Worm (Caenorhabditis elegans) whole organism, L2 larva: ENCODE measurements around the gene ver-3.

Experiments used
- C34F6.9 ChIP-seq: fragments of 150-350 bp; optimal IDR thresholded peaks from 2 replicates; lab custom pipeline; 2014; ENCODE audit warnings: missing biosample characterization, missing genetic modification characterization
- F13H6.1 ChIP-seq: sonication (generic microtip); optimal IDR thresholded peaks from 2 replicates; lab custom pipeline; 2016; ENCODE audit warnings: missing genetic modification characterization, missing compliant biosample characterization
- R02D3.7 ChIP-seq: fragments of 150-350 bp; optimal IDR thresholded peaks from 2 replicates; lab custom pipeline; 2014; ENCODE audit warnings: missing biosample characterization, missing genetic modification characterization
- Y55F3AM.14 ChIP-seq: fragments of 200-800 bp; sonication (Bioruptor generic); optimal IDR thresholded peaks from 2 replicates; lab custom pipeline; 2018; ENCODE audit warnings: mild to moderate bottlenecking, missing genetic modification characterization, missing compliant biosample characterization
- ama-1 ChIP-seq: fragments of 150-350 bp; optimal IDR thresholded peaks from 2 replicates; lab custom pipeline; 2018; ENCODE audit warnings: inconsistent platforms
- blmp-1 ChIP-seq: sonication (generic microtip); optimal IDR thresholded peaks from 2 replicates; lab custom pipeline; 2017; ENCODE audit warnings: missing genetic modification characterization, mild to moderate bottlenecking, missing compliant biosample characterization, antibody characterized with exemption, moderate library complexity; ENCODE audit not compliant: insufficient read depth
- ceh-16 ChIP-seq: fragments of 150-350 bp; optimal IDR thresholded peaks from 2 replicates; lab custom pipeline; 2014; ENCODE audit warnings: missing biosample characterization, missing genetic modification characterization
- dmd-4 ChIP-seq: sonication (generic microtip); optimal IDR thresholded peaks from 2 replicates; lab custom pipeline; 2017; ENCODE audit warnings: missing biosample characterization, missing genetic modification characterization
- elt-3 ChIP-seq: sonication (generic microtip); optimal IDR thresholded peaks from 2 replicates; lab custom pipeline; 2017; ENCODE audit warnings: missing biosample characterization, missing genetic modification characterization
- fos-1 ChIP-seq: fragments of 150-350 bp; optimal IDR thresholded peaks from 2 replicates; lab custom pipeline; 2014; ENCODE audit warnings: missing biosample characterization, missing genetic modification characterization
- gmeb-1 ChIP-seq: fragments of 150-350 bp; optimal IDR thresholded peaks from 2 replicates; lab custom pipeline; 2014; ENCODE audit warnings: missing biosample characterization, missing genetic modification characterization
- lin-11 ChIP-seq: fragments of 150-350 bp; sonication (generic microtip); optimal IDR thresholded peaks from 2 replicates; lab custom pipeline; 2014; ENCODE audit warnings: missing biosample characterization, missing genetic modification characterization, inconsistent platforms, mixed read lengths
- lin-13 ChIP-seq: fragments of 150-350 bp; optimal IDR thresholded peaks from 2 replicates; lab custom pipeline; 2014; ENCODE audit warnings: missing biosample characterization, missing genetic modification reagents, missing genetic modification characterization
- lin-39 ChIP-seq: fragments of 150-350 bp; optimal IDR thresholded peaks from 2 replicates; lab custom pipeline; 2014; ENCODE audit warnings: missing biosample characterization, missing genetic modification reagents, missing genetic modification characterization
- lsy-2 ChIP-seq, 2 experiments: fragments of 150-350 bp in 1 of 2; sonication (generic microtip) in 1 of 2; optimal IDR thresholded peaks; 2 replicates each; lab custom pipeline; 2014 to 2017; ENCODE audit warnings: missing biosample characterization in 2 of 2, missing genetic modification characterization in 2 of 2
- mdl-1 ChIP-seq, 2 experiments: fragments of 150-350 bp in 1 of 2; sonication (generic microtip) in 1 of 2; optimal IDR thresholded peaks; 2 replicates each; lab custom pipeline; 2017; ENCODE audit warnings: missing biosample characterization in 2 of 2, missing genetic modification characterization in 2 of 2
- nhr-129 ChIP-seq: fragments of 150-350 bp; optimal IDR thresholded peaks from 2 replicates; lab custom pipeline; 2014; ENCODE audit warnings: missing biosample characterization, missing genetic modification characterization
- nhr-21 ChIP-seq: fragments of 150-350 bp; optimal IDR thresholded peaks from 2 replicates; lab custom pipeline; 2014; ENCODE audit warnings: missing biosample characterization, missing genetic modification characterization
- nhr-23 ChIP-seq: fragments of 150-350 bp; optimal IDR thresholded peaks from 2 replicates; lab custom pipeline; 2014; ENCODE audit warnings: missing biosample characterization, missing genetic modification reagents, missing genetic modification characterization
- nhr-25 ChIP-seq: fragments of 150-350 bp; sonication (generic microtip); optimal IDR thresholded peaks from 3 replicates; lab custom pipeline; 2014; ENCODE audit warnings: missing biosample characterization, missing genetic modification characterization
- nhr-6 ChIP-seq: fragments of 150-350 bp; optimal IDR thresholded peaks from 2 replicates; lab custom pipeline; 2014; ENCODE audit warnings: missing biosample characterization, missing genetic modification characterization
- nhr-77 ChIP-seq: fragments of 150-350 bp; optimal IDR thresholded peaks from 2 replicates; lab custom pipeline; 2014; ENCODE audit warnings: missing biosample characterization, missing genetic modification characterization
- peb-1 ChIP-seq: fragments of 150-350 bp; optimal IDR thresholded peaks from 2 replicates; lab custom pipeline; 2014; ENCODE audit warnings: missing biosample characterization, missing genetic modification characterization
- sem-4 ChIP-seq: fragments of 150-350 bp; optimal IDR thresholded peaks from 2 replicates; lab custom pipeline; 2014; ENCODE audit warnings: missing biosample characterization, missing genetic modification reagents, missing genetic modification characterization
- skn-1 ChIP-seq: sonication (generic microtip); optimal IDR thresholded peaks from 2 replicates; lab custom pipeline; 2017; ENCODE audit warnings: missing biosample characterization, missing genetic modification characterization
- sma-3 ChIP-seq: sonication (generic microtip); optimal IDR thresholded peaks from 2 replicates; lab custom pipeline; 2016; ENCODE audit warnings: missing genetic modification reagents, missing genetic modification characterization, missing compliant biosample characterization
- sma-9 ChIP-seq, 2 experiments: fragments of 150-350 bp in 1 of 2; sonication (generic microtip) in 1 of 2; optimal IDR thresholded peaks; 2 replicates each; lab custom pipeline; 2014 to 2016; ENCODE audit warnings: missing genetic modification characterization in 2 of 2, mild to moderate bottlenecking in 1 of 2, missing biosample characterization in 1 of 2, missing compliant biosample characterization in 1 of 2, missing genetic modification reagents in 1 of 2, moderate library complexity in 1 of 2
- unc-39 ChIP-seq: fragments of 150-350 bp; optimal IDR thresholded peaks from 2 replicates; lab custom pipeline; 2014; ENCODE audit warnings: missing biosample characterization, missing genetic modification characterization
- unc-55 ChIP-seq: fragments of 150-350 bp; sonication (generic microtip); optimal IDR thresholded peaks from 3 replicates; lab custom pipeline; 2014; ENCODE audit warnings: missing biosample characterization, missing genetic modification reagents, missing genetic modification characterization
- zag-1 ChIP-seq: fragments of 150-350 bp; optimal IDR thresholded peaks from 2 replicates; lab custom pipeline; 2014; ENCODE audit warnings: missing biosample characterization, missing genetic modification characterization
- ztf-1 ChIP-seq: fragments of 200-800 bp; sonication (Bioruptor generic); conservative IDR thresholded peaks from 2 replicates; pipeline ENCODE4 v1.3.6; 2022; ENCODE audit warnings: missing genetic modification characterization, missing compliant biosample characterization
- ztf-11 ChIP-seq: sonication (generic microtip); optimal IDR thresholded peaks from 2 replicates; lab custom pipeline; 2017; ENCODE audit warnings: missing biosample characterization, missing genetic modification characterization
- ztf-4 ChIP-seq: fragments of 150-350 bp; optimal IDR thresholded peaks from 2 replicates; lab custom pipeline; 2014; ENCODE audit warnings: missing biosample characterization, missing genetic modification characterization

Gene ver-3

ce11 chrX:10976447-10977196 lies 15.7 kb upstream of the ver-3 start:
- TF ChIP-seq sma-3 (GFP tag; lab: Kevin White, UChicago) (no peak), nhr-23 (no peak), ztf-4 (no peak), ceh-16 (tag; lab: Kevin White, UChicago) (no peak), lin-11 (tag; lab: Kevin White, UChicago) (no peak), ztf-11 (tag; lab: Kevin White, UChicago) (no peak), nhr-77 (tag; lab: Kevin White, UChicago) (no peak), gmeb-1 (tag; lab: Kevin White, UChicago) (no peak), Y55F3AM.14 (GFP tag; lab: Kevin White, UChicago) (no peak), elt-3 (tag; lab: Kevin White, UChicago) (no peak), skn-1 (no peak)

ce11 chrX:10979186-10979585 lies 13.1 kb upstream of the ver-3 start, which contains the start of gene pxn-2:
pxn-2 (minus strand) TSS chrX:10979286.
- TF ChIP-seq C34F6.9 (tag; lab: Kevin White, UChicago) (no peak), lsy-2 (tag; optimal IDR thresholded peaks at IDR 0.05; lab: Kevin White, UChicago) (no peak), dmd-4 (tag; lab: Kevin White, UChicago) (no peak), gmeb-1 (tag; lab: Kevin White, UChicago) (no peak), zag-1 (tag; lab: Kevin White, UChicago) (no peak), blmp-1 (no peak), ztf-1 (GFP tag; lab: Robert Waterston, UW) (no peak), unc-39 (tag; lab: Kevin White, UChicago) (no peak)
- TF ChIP-seq, all 48 proteins: peak for 0

ce11 chrX:10981374-10981773 lies 10.9 kb upstream of the ver-3 start:
- TF ChIP-seq zag-1 (tag; lab: Kevin White, UChicago) (no peak), dmd-4 (tag; lab: Kevin White, UChicago) (no peak), ama-1 (lab: Kevin White, UChicago) (no peak), peb-1 (no peak), nhr-6 (tag; lab: Kevin White, UChicago) (no peak), F13H6.1 (no peak), ztf-4 (no peak), nhr-129 (tag; lab: Kevin White, UChicago) (no peak), ztf-1 (GFP tag; lab: Robert Waterston, UW) (no peak), nhr-21 (tag; lab: Kevin White, UChicago) (no peak), mdl-1 (tag; optimal IDR thresholded peaks at IDR 0.05; lab: Kevin White, UChicago) (no peak)
- TF ChIP-seq, all 48 proteins: peak for 0

ce11 chrX:10982051-10982450 lies 10.2 kb upstream of the ver-3 start, which contains the start of gene ver-4:
ver-4 (plus strand) TSS chrX:10982351.
- TF ChIP-seq nhr-6 (tag; lab: Kevin White, UChicago) (no peak), unc-39 (tag; lab: Kevin White, UChicago) (no peak), unc-55 (GFP tag; lab: Kevin White, UChicago) (no peak), R02D3.7 (tag; lab: Kevin White, UChicago) (no peak), sem-4 (tag; lab: Kevin White, UChicago) (no peak), fos-1 (tag; lab: Kevin White, UChicago) (no peak), F13H6.1 (no peak), lin-11 (tag; lab: Kevin White, UChicago) (no peak), lsy-2 (tag; optimal IDR thresholded peaks at IDR 0.05; lab: Kevin White, UChicago) (no peak), zag-1 (tag; lab: Kevin White, UChicago) (no peak), ztf-4 (no peak), mdl-1 (tag; optimal IDR thresholded peaks at IDR 0.05; lab: Kevin White, UChicago) (no peak), blmp-1 (no peak), dmd-4 (tag; lab: Kevin White, UChicago) (no peak), nhr-21 (tag; lab: Kevin White, UChicago) (no peak), lin-13 (GFP tag; lab: Kevin White, UChicago) (no peak), nhr-25 (tag; lab: Kevin White, UChicago) (no peak), nhr-77 (tag; lab: Kevin White, UChicago) (no peak), sma-9 (GFP tag; optimal IDR thresholded peaks at IDR 0.05; lab: Kevin White, UChicago) (no peak), sma-9 (tag; optimal IDR thresholded peaks at IDR 0.05; lab: Kevin White, UChicago) (no peak), lin-39 (tag; lab: Kevin White, UChicago) (no peak)
